Worm (Caenorhabditis elegans): ENCODE results near the gene gst-22.

ce11 chrV:16182110-16182509, 50.0 kb downstream of the gst-22 start, which contains the start of gene srz-13:
- TF ChIP-seq lin-39 (tag; optimal IDR thresholded peaks at IDR 0.05) (no peak), mab-5 (tag; optimal IDR thresholded peaks at IDR 0.05) (no peak), skn-1 (tag; optimal IDR thresholded peaks at IDR 0.05) (no peak), mdl-1 (tag; optimal IDR thresholded peaks at IDR 0.05) (no peak), mbf-1 (tag; optimal IDR thresholded peaks at IDR 0.05) (no peak), nhr-237 (tag; optimal IDR thresholded peaks at IDR 0.05) (no peak), unc-62 (GFP tag; optimal IDR thresholded peaks at IDR 0.05) (no peak), lin-13 (GFP tag; optimal IDR thresholded peaks at IDR 0.05) (no peak), ama-1 (optimal IDR thresholded peaks at IDR 0.05) (no peak), ceh-82 (tag; optimal IDR thresholded peaks at IDR 0.05) (no peak), nhr-10 (tag; optimal IDR thresholded peaks at IDR 0.05) (no peak), nhr-6 (tag; optimal IDR thresholded peaks at IDR 0.05) (no peak), snpc-4 (tag; optimal IDR thresholded peaks at IDR 0.05) (no peak), dmd-4 (tag; optimal IDR thresholded peaks at IDR 0.05) (no peak)
